Worm (Caenorhabditis elegans) whole organism, mixed stage, embryonic: Measurements from ENCODE around the gene atrn-1.

Experiments
- M03D4.4 ChIP-seq: sonication (generic microtip); optimal IDR thresholded peaks from 2 replicates; lab custom pipeline; 2017; ENCODE audit warnings: mild to moderate bottlenecking, missing genetic modification characterization, missing compliant biosample characterization
- bed-3 ChIP-seq: fragments of 200-800 bp; sonication (Bioruptor generic); optimal IDR thresholded peaks from 3 replicates; lab custom pipeline; 2018; ENCODE audit warnings: mild to moderate bottlenecking, missing genetic modification characterization, moderate library complexity, missing compliant biosample characterization
- blmp-1 ChIP-seq: fragments of 150-350 bp; optimal IDR thresholded peaks from 2 replicates; lab custom pipeline; 2014; ENCODE audit warnings: missing biosample characterization, missing genetic modification characterization
- ceh-39 ChIP-seq: fragments of 150-350 bp; optimal IDR thresholded peaks from 2 replicates; lab custom pipeline; 2014; ENCODE audit warnings: missing biosample characterization, missing genetic modification characterization
- ceh-43 ChIP-seq: fragments of 200-800 bp; sonication (Bioruptor generic); optimal IDR thresholded peaks from 2 replicates; lab custom pipeline; 2018; ENCODE audit warnings: mild to moderate bottlenecking, missing genetic modification characterization, moderate library complexity, missing compliant biosample characterization
- ceh-83 ChIP-seq: fragments of 200-800 bp; sonication (Bioruptor generic); optimal IDR thresholded peaks from 2 replicates; lab custom pipeline; 2018; ENCODE audit warnings: mild to moderate bottlenecking, missing genetic modification characterization, missing compliant biosample characterization
- ces-1 ChIP-seq: fragments of 150-350 bp; optimal IDR thresholded peaks from 2 replicates; lab custom pipeline; 2014; ENCODE audit warnings: missing biosample characterization, missing genetic modification reagents, missing genetic modification characterization
- elt-1 ChIP-seq: sonication (generic microtip); optimal IDR thresholded peaks from 2 replicates; lab custom pipeline; 2017; ENCODE audit warnings: missing genetic modification characterization, mild to moderate bottlenecking, missing compliant biosample characterization, antibody characterized with exemption, moderate library complexity, borderline replicate concordance; ENCODE audit not compliant: insufficient read depth
- elt-3 ChIP-seq: fragments of 150-350 bp; optimal IDR thresholded peaks from 2 replicates; lab custom pipeline; 2014; ENCODE audit warnings: missing biosample characterization, missing genetic modification characterization
- ham-2 ChIP-seq: fragments of 200-800 bp; sonication (Bioruptor generic); optimal IDR thresholded peaks from 2 replicates; lab custom pipeline; 2018; ENCODE audit warnings: mild to moderate bottlenecking, missing genetic modification characterization, missing compliant biosample characterization
- hlh-1 ChIP-seq: fragments of 150-350 bp; optimal IDR thresholded peaks from 2 replicates; lab custom pipeline; 2014; ENCODE audit warnings: missing biosample characterization, missing genetic modification reagents, missing genetic modification characterization
- lin-13 ChIP-seq: fragments of 150-350 bp; optimal IDR thresholded peaks from 2 replicates; lab custom pipeline; 2014; ENCODE audit warnings: missing biosample characterization, missing genetic modification characterization
- lsy-2 ChIP-seq: fragments of 150-350 bp; optimal IDR thresholded peaks from 2 replicates; lab custom pipeline; 2014; ENCODE audit warnings: missing biosample characterization, missing genetic modification characterization
- mep-1 ChIP-seq: fragments of 150-350 bp; optimal IDR thresholded peaks from 2 replicates; lab custom pipeline; 2017; ENCODE audit warnings: missing biosample characterization, missing genetic modification reagents, missing genetic modification characterization, inconsistent platforms
- nhr-12 ChIP-seq: fragments of 150-350 bp; optimal IDR thresholded peaks from 2 replicates; lab custom pipeline; 2014; ENCODE audit warnings: missing biosample characterization, missing genetic modification characterization
- nhr-2 ChIP-seq: fragments of 150-350 bp; optimal IDR thresholded peaks from 2 replicates; lab custom pipeline; 2014; ENCODE audit warnings: missing biosample characterization, missing genetic modification characterization
- nhr-237 ChIP-seq: fragments of 150-350 bp; optimal IDR thresholded peaks from 2 replicates; lab custom pipeline; 2014; ENCODE audit warnings: missing biosample characterization, missing genetic modification characterization
- nhr-28 ChIP-seq: fragments of 150-350 bp; optimal IDR thresholded peaks from 2 replicates; lab custom pipeline; 2014; ENCODE audit warnings: missing biosample characterization, missing genetic modification characterization
- nhr-76 ChIP-seq: sonication (generic microtip); optimal IDR thresholded peaks from 2 replicates; lab custom pipeline; 2017; ENCODE audit warnings: missing biosample characterization, missing genetic modification characterization
- pha-4 ChIP-seq: fragments of 150-350 bp; optimal IDR thresholded peaks from 2 replicates; lab custom pipeline; 2018; ENCODE audit warnings: missing biosample characterization, missing genetic modification reagents, missing genetic modification characterization
- sem-2 ChIP-seq: fragments of 200-800 bp; sonication (Bioruptor generic); optimal IDR thresholded peaks from 2 replicates; lab custom pipeline; 2018; ENCODE audit warnings: mild to moderate bottlenecking, missing genetic modification characterization, missing compliant biosample characterization
- snpc-4 ChIP-seq: fragments of 150-350 bp; optimal IDR thresholded peaks from 2 replicates; lab custom pipeline; 2014; ENCODE audit warnings: missing biosample characterization, missing genetic modification characterization
- sptf-1 ChIP-seq: sonication (generic microtip); optimal IDR thresholded peaks from 2 replicates; lab custom pipeline; 2017; ENCODE audit warnings: mild to moderate bottlenecking, missing genetic modification characterization, moderate library complexity, missing compliant biosample characterization
- tbx-8 ChIP-seq: fragments of 200-800 bp; sonication (Bioruptor generic); optimal IDR thresholded peaks from 2 replicates; lab custom pipeline; 2018; ENCODE audit warnings: mild to moderate bottlenecking, missing genetic modification characterization, moderate library complexity, missing compliant biosample characterization
- unc-120 ChIP-seq: sonication (generic microtip); optimal IDR thresholded peaks from 2 replicates; lab custom pipeline; 2017; ENCODE audit warnings: missing genetic modification characterization, missing compliant biosample characterization; ENCODE audit not compliant: poor library complexity, severe bottlenecking
- unc-39 ChIP-seq: fragments of 150-350 bp; optimal IDR thresholded peaks from 2 replicates; lab custom pipeline; 2014; ENCODE audit warnings: missing biosample characterization, missing genetic modification characterization
- zip-8 ChIP-seq: fragments of 150-350 bp; optimal IDR thresholded peaks from 2 replicates; lab custom pipeline; 2014; ENCODE audit warnings: missing biosample characterization, missing genetic modification characterization
- ztf-11 ChIP-seq: fragments of 150-350 bp; optimal IDR thresholded peaks from 2 replicates; lab custom pipeline; 2014; ENCODE audit warnings: missing biosample characterization, missing genetic modification characterization

atrn-1 gene

ce11 chrX:14711168-14711629, at the start of gene atrn-1:
atrn-1 (plus strand) TSS chrX:14711579.
- no peak for TF ChIP-seq ceh-43 (GFP tag; lab: Kevin White, UChicago)
- TF ChIP-seq ham-2 (GFP tag; lab: Kevin White, UChicago), result peak; percentile 16
- TF ChIP-seq, all 35 proteins: peak for 1

- TF ChIP-seq ces-1 (GFP tag; lab: Kevin White, UChicago) (no peak), sem-2 (GFP tag; lab: Kevin White, UChicago) (no peak), nhr-237 (no peak), bed-3 (GFP tag; lab: Kevin White, UChicago) (no peak), snpc-4 (tag; lab: Kevin White, UChicago) (no peak), ceh-39 (tag; lab: Kevin White, UChicago) (no peak), ztf-11 (tag; lab: Kevin White, UChicago) (no peak), elt-1 (tag; lab: Kevin White, UChicago) (no peak), zip-8 (no peak), sptf-1 (tag; lab: Kevin White, UChicago) (no peak), unc-120 (no peak), unc-39 (tag; lab: Kevin White, UChicago) (no peak), pha-4 (no peak), elt-3 (tag; lab: Kevin White, UChicago) (no peak), M03D4.4 (no peak), tbx-8 (GFP tag; lab: Kevin White, UChicago) (no peak), nhr-2 (tag; lab: Kevin White, UChicago) (no peak)
These were observed 49.5 kb upstream of the atrn-1 start for ce11 chrX:14661918-14662317.

- TF ChIP-seq mep-1 (tag; lab: Kevin White, UChicago), result no peak
- TF ChIP-seq ces-1 (GFP tag; lab: Kevin White, UChicago), result peak; percentile 89
These were observed 48.9 kb upstream of the atrn-1 start for ce11 chrX:14662460-14662859.

ce11 chrX:14664028-14664427, 47.4 kb upstream of the atrn-1 start, which contains the start of gene C26G2.2:
C26G2.2 (plus strand) TSS chrX:14664328.
- no peak for TF ChIP-seq lsy-2
- no peak for TF ChIP-seq sptf-1 (tag; lab: Kevin White, UChicago)
- TF ChIP-seq ceh-39 (tag; lab: Kevin White, UChicago), result no peak
- TF ChIP-seq unc-120, result no peak
- no peak for TF ChIP-seq lin-13
- TF ChIP-seq ceh-83 (GFP tag; lab: Kevin White, UChicago), result no peak
- TF ChIP-seq M03D4.4, result no peak
- TF ChIP-seq nhr-12, result no peak
- no peak for TF ChIP-seq nhr-2 (tag; lab: Kevin White, UChicago)
- TF ChIP-seq nhr-237, result no peak
- no peak for TF ChIP-seq nhr-28 (tag; lab: Kevin White, UChicago)
- no peak for TF ChIP-seq tbx-8 (GFP tag; lab: Kevin White, UChicago)
- TF ChIP-seq ceh-43 (GFP tag; lab: Kevin White, UChicago), result no peak
- TF ChIP-seq unc-39 (tag; lab: Kevin White, UChicago), result no peak
- no peak for TF ChIP-seq blmp-1 (tag; lab: Kevin White, UChicago)
- no peak for TF ChIP-seq ces-1 (GFP tag; lab: Kevin White, UChicago)
- TF ChIP-seq elt-3 (tag; lab: Kevin White, UChicago), result no peak
- TF ChIP-seq nhr-76 (tag; lab: Kevin White, UChicago), result no peak
- TF ChIP-seq hlh-1 (tag; lab: Kevin White, UChicago), result no peak
- TF ChIP-seq pha-4, result no peak
- TF ChIP-seq, all 35 proteins: peak for 0

- TF ChIP-seq tbx-8 (GFP tag; lab: Kevin White, UChicago), result no peak
- no peak for TF ChIP-seq ceh-43 (GFP tag; lab: Kevin White, UChicago)
- no peak for TF ChIP-seq zip-8
- no peak for TF ChIP-seq hlh-1 (tag; lab: Kevin White, UChicago)
- TF ChIP-seq nhr-2 (tag; lab: Kevin White, UChicago), result no peak
- TF ChIP-seq pha-4, result no peak
- no peak for TF ChIP-seq nhr-28 (tag; lab: Kevin White, UChicago)
- TF ChIP-seq bed-3 (GFP tag; lab: Kevin White, UChicago), result no peak
- TF ChIP-seq elt-3 (tag; lab: Kevin White, UChicago), result no peak
- no peak for TF ChIP-seq nhr-76 (tag; lab: Kevin White, UChicago)
- no peak for TF ChIP-seq snpc-4 (tag; lab: Kevin White, UChicago)
- no peak for TF ChIP-seq ceh-39 (tag; lab: Kevin White, UChicago)
- TF ChIP-seq mep-1 (tag; lab: Kevin White, UChicago), result no peak
- TF ChIP-seq ztf-11 (tag; lab: Kevin White, UChicago), result no peak
- no peak for TF ChIP-seq ces-1 (GFP tag; lab: Kevin White, UChicago)
These were observed 40.1 kb upstream of the atrn-1 start for ce11 chrX:14671300-14671699.
